Fruit fly (Drosophila melanogaster) whole organism, embryonic: ENCODE results near the gene in.

Source experiments
- Ada2b ChIP-seq: fragments of 200-800 bp; sonication (Bioruptor generic); IDR thresholded peaks from 2 replicates; pipeline ENCODE4 v1.3.6; 2022; ENCODE audit warnings: missing biosample characterization, missing genetic modification characterization
- Bteb2 ChIP-seq: fragments of 200-800 bp; sonication (Bioruptor generic); optimal IDR thresholded peaks from 2 replicates; lab custom pipeline; 2016; ENCODE audit warnings: missing biosample characterization, missing genetic modification characterization
- CG10147 ChIP-seq: fragments of 200-800 bp; sonication (Bioruptor generic); optimal IDR thresholded peaks from 2 replicates; lab custom pipeline; 2019; ENCODE audit warnings: missing biosample characterization, mild to moderate bottlenecking, missing genetic modification characterization, moderate library complexity
- CG1024 ChIP-seq: fragments of 200-800 bp; sonication (Bioruptor generic); IDR thresholded peaks from 2 replicates; pipeline ENCODE4 v1.3.6; 2022; ENCODE audit warnings: missing biosample characterization, missing genetic modification characterization
- CG10462 ChIP-seq: fragments of 200-800 bp; sonication (Bioruptor generic); optimal IDR thresholded peaks from 2 replicates; lab custom pipeline; 2016; ENCODE audit warnings: missing biosample characterization, missing genetic modification characterization
- CG11093 ChIP-seq: fragments of 200-800 bp; sonication (Bioruptor generic); IDR thresholded peaks from 3 replicates; pipeline ENCODE4 v1.3.6; 2022; ENCODE audit warnings: missing biosample characterization, missing genetic modification characterization
- CG11504 ChIP-seq: fragments of 200-800 bp; sonication (Bioruptor generic); optimal IDR thresholded peaks from 3 replicates; lab custom pipeline; 2019; ENCODE audit warnings: missing biosample characterization, mild to moderate bottlenecking, missing genetic modification characterization, moderate library complexity
- CG12219 ChIP-seq: fragments of 200-800 bp; sonication (Bioruptor generic); optimal IDR thresholded peaks from 3 replicates; lab custom pipeline; 2018; ENCODE audit warnings: missing biosample characterization, mild to moderate bottlenecking, missing genetic modification characterization
- CG13287 ChIP-seq: fragments of 200-800 bp; sonication (Bioruptor generic); IDR thresholded peaks from 2 replicates; pipeline ENCODE4 v1.3.6; 2022; ENCODE audit warnings: missing biosample characterization, missing genetic modification characterization; ENCODE audit not compliant: partially characterized antibody
- CG15011 ChIP-seq: fragments of 200-800 bp; sonication (Bioruptor generic); optimal IDR thresholded peaks from 3 replicates; lab custom pipeline; 2018; ENCODE audit warnings: missing biosample characterization, mild to moderate bottlenecking, missing genetic modification characterization
- CG15073 ChIP-seq: fragments of 200-800 bp; sonication (Bioruptor generic); optimal IDR thresholded peaks from 2 replicates; lab custom pipeline; 2016; ENCODE audit warnings: missing biosample characterization, missing genetic modification characterization
- CG15479 ChIP-seq: fragments of 200-800 bp; sonication (Bioruptor generic); optimal IDR thresholded peaks from 3 replicates; lab custom pipeline; 2019; ENCODE audit warnings: missing biosample characterization, mild to moderate bottlenecking, missing genetic modification characterization, moderate library complexity
- CG16779 ChIP-seq: fragments of 200-800 bp; sonication (Bioruptor generic); IDR thresholded peaks from 2 replicates; pipeline ENCODE4 v1.3.6; 2022; ENCODE audit warnings: missing biosample characterization, missing genetic modification characterization
- CG17359 ChIP-seq: fragments of 200-800 bp; sonication (Bioruptor generic); optimal IDR thresholded peaks from 3 replicates; lab custom pipeline; 2018; ENCODE audit warnings: missing biosample characterization, mild to moderate bottlenecking, missing genetic modification characterization, moderate library complexity
- CG17385 ChIP-seq: fragments of 200-800 bp; sonication (Bioruptor generic); optimal IDR thresholded peaks from 3 replicates; lab custom pipeline; 2018; ENCODE audit warnings: missing biosample characterization, mild to moderate bottlenecking, missing genetic modification characterization
- CG17912 ChIP-seq: fragments of 200-800 bp; sonication (Bioruptor generic); optimal IDR thresholded peaks from 2 replicates; lab custom pipeline; 2018; ENCODE audit warnings: missing biosample characterization, mild to moderate bottlenecking, missing genetic modification characterization
- CG2889 ChIP-seq: fragments of 200-800 bp; sonication (Bioruptor generic); IDR thresholded peaks from 3 replicates; pipeline ENCODE4 v1.3.6; 2022; ENCODE audit warnings: missing biosample characterization, missing genetic modification characterization
- CG33557 ChIP-seq: fragments of 200-800 bp; sonication (Bioruptor generic); optimal IDR thresholded peaks from 2 replicates; lab custom pipeline; 2019; ENCODE audit warnings: missing biosample characterization, mild to moderate bottlenecking, missing genetic modification characterization, moderate library complexity
- CG4854 ChIP-seq: fragments of 200-800 bp; sonication (Bioruptor generic); optimal IDR thresholded peaks from 2 replicates; lab custom pipeline; 2016; ENCODE audit warnings: missing biosample characterization, missing genetic modification characterization, inconsistent platforms
- CG5953 ChIP-seq: fragments of 200-800 bp; sonication (Bioruptor generic); IDR thresholded peaks from 2 replicates; pipeline ENCODE4 v1.3.6; 2022; ENCODE audit warnings: missing biosample characterization, missing genetic modification characterization
- CG7786 ChIP-seq: fragments of 200-800 bp; sonication (Bioruptor generic); optimal IDR thresholded peaks from 2 replicates; lab custom pipeline; 2016; ENCODE audit warnings: missing biosample characterization, missing genetic modification characterization
- CG9609 ChIP-seq: fragments of 200-800 bp; sonication (Bioruptor generic); optimal IDR thresholded peaks from 3 replicates; lab custom pipeline; 2016; ENCODE audit warnings: missing biosample characterization, missing genetic modification characterization
- D ChIP-seq, 2 experiments: fragments of 200-800 bp in 1 of 2; fragments of >200 bp in 1 of 2; sonication (Bioruptor generic) in 1 of 2; optimal IDR thresholded peaks; 2 replicates in 1 of 2; 3 replicates in 1 of 2; lab custom pipeline; 2017; ENCODE audit warnings: mild to moderate bottlenecking in 1 of 2, missing biosample characterization in 1 of 2, missing genetic modification characterization in 1 of 2, missing genetic modification reagents in 1 of 2
- D19A ChIP-seq: fragments of 200-800 bp; optimal IDR thresholded peaks from 3 replicates; lab custom pipeline; 2019; ENCODE audit warnings: missing biosample characterization, mild to moderate bottlenecking, missing genetic modification characterization, moderate library complexity
- Dad ChIP-seq: fragments of 200-800 bp; sonication (Bioruptor generic); optimal IDR thresholded peaks from 3 replicates; lab custom pipeline; 2016; ENCODE audit warnings: missing biosample characterization, missing genetic modification characterization
- E2f1 ChIP-seq: fragments of 200-800 bp; sonication (Bioruptor generic); IDR thresholded peaks from 2 replicates; pipeline ENCODE4 v1.3.6; 2022; ENCODE audit warnings: missing biosample characterization, missing genetic modification characterization
- Hmx ChIP-seq: fragments of 200-800 bp; sonication (Bioruptor generic); optimal IDR thresholded peaks from 2 replicates; lab custom pipeline; 2016; ENCODE audit warnings: missing biosample characterization, missing genetic modification characterization
- Kr ChIP-seq: fragments of 200-800 bp; sonication (Bioruptor generic); optimal IDR thresholded peaks from 2 replicates; lab custom pipeline; 2017; ENCODE audit warnings: missing biosample characterization, mild to moderate bottlenecking, missing genetic modification characterization
- Lim3 ChIP-seq: fragments of 200-800 bp; sonication (Bioruptor generic); IDR thresholded peaks from 2 replicates; pipeline ENCODE4 v1.3.6; 2022; ENCODE audit warnings: missing biosample characterization, missing genetic modification characterization
- NfI ChIP-seq: fragments of 200-800 bp; sonication (Bioruptor generic); optimal IDR thresholded peaks from 3 replicates; lab custom pipeline; 2018; ENCODE audit warnings: missing biosample characterization, mild to moderate bottlenecking, missing genetic modification characterization, moderate library complexity
- Rx ChIP-seq: fragments of 200-800 bp; sonication (Bioruptor generic); IDR thresholded peaks from 2 replicates; pipeline ENCODE4 v1.3.6; 2022; ENCODE audit warnings: missing biosample characterization, missing genetic modification characterization
- Xrp1 ChIP-seq: fragments of 200-800 bp; sonication (Bioruptor generic); IDR thresholded peaks from 2 replicates; pipeline ENCODE4 v1.3.6; 2022; ENCODE audit warnings: missing biosample characterization, missing genetic modification characterization
- ab ChIP-seq: fragments of 200-800 bp; sonication (Bioruptor generic); optimal IDR thresholded peaks from 2 replicates; lab custom pipeline; 2016; ENCODE audit warnings: missing biosample characterization, missing genetic modification characterization
- ase ChIP-seq: fragments of 200-800 bp; sonication (Bioruptor generic); IDR thresholded peaks from 3 replicates; pipeline ENCODE4 v1.3.6; 2022; ENCODE audit warnings: missing biosample characterization, missing genetic modification characterization
- cad ChIP-seq: fragments of >200 bp; optimal IDR thresholded peaks from 2 replicates; lab custom pipeline; 2017; ENCODE audit warnings: missing biosample characterization, missing genetic modification characterization
- croc ChIP-seq: fragments of 200-800 bp; sonication (Bioruptor generic); conservative IDR thresholded peaks from 3 replicates; pipeline ENCODE4 v1.3.6; 2022; ENCODE audit warnings: missing biosample characterization, missing genetic modification characterization
- dpn ChIP-seq, 2 experiments: fragments of 200-800 bp; sonication (Bioruptor generic); optimal IDR thresholded peaks; 3 replicates each; lab custom pipeline; 2016; ENCODE audit warnings: missing biosample characterization in 2 of 2, missing genetic modification characterization in 2 of 2
- ewg ChIP-seq: fragments of 200-800 bp; sonication (Bioruptor generic); optimal IDR thresholded peaks from 3 replicates; lab custom pipeline; 2017; ENCODE audit warnings: mild to moderate bottlenecking, missing biosample characterization, missing genetic modification reagents, missing genetic modification characterization
- fd3F ChIP-seq: fragments of 200-800 bp; sonication (Bioruptor generic); optimal IDR thresholded peaks from 2 replicates; lab custom pipeline; 2018; ENCODE audit warnings: missing biosample characterization, mild to moderate bottlenecking, missing genetic modification characterization, moderate library complexity
- ham ChIP-seq: fragments of 200-800 bp; sonication (Bioruptor generic); IDR thresholded peaks from 2 replicates; pipeline ENCODE4 v1.3.6; 2022; ENCODE audit warnings: missing biosample characterization, missing genetic modification characterization
- jigr1 ChIP-seq: fragments of 200-800 bp; sonication (Bioruptor generic); IDR thresholded peaks from 3 replicates; pipeline ENCODE4 v1.3.6; 2022; ENCODE audit warnings: missing biosample characterization, missing genetic modification characterization
- nerfin-1 ChIP-seq: fragments of 200-800 bp; sonication (Bioruptor generic); optimal IDR thresholded peaks from 3 replicates; lab custom pipeline; 2019; ENCODE audit warnings: missing biosample characterization, mild to moderate bottlenecking, missing genetic modification characterization, moderate library complexity
- pros ChIP-seq: fragments of 200-800 bp; sonication (Bioruptor generic); optimal IDR thresholded peaks from 3 replicates; lab custom pipeline; 2019; ENCODE audit warnings: missing biosample characterization, mild to moderate bottlenecking, missing genetic modification characterization, moderate library complexity
- row ChIP-seq: fragments of 200-800 bp; sonication (Bioruptor generic); IDR thresholded peaks from 3 replicates; pipeline ENCODE4 v1.3.6; 2022; ENCODE audit warnings: missing biosample characterization, missing genetic modification characterization
- ssp ChIP-seq: fragments of 200-800 bp; sonication (Bioruptor generic); IDR thresholded peaks from 2 replicates; pipeline ENCODE4 v1.3.6; 2022; ENCODE audit warnings: missing biosample characterization, missing genetic modification characterization
- tio ChIP-seq: fragments of 200-800 bp; sonication (Bioruptor generic); optimal IDR thresholded peaks from 2 replicates; lab custom pipeline; 2017; ENCODE audit warnings: missing biosample characterization, missing genetic modification characterization, inconsistent platforms
- zfh1 ChIP-seq: fragments of 200-800 bp; sonication (Bioruptor generic); IDR thresholded peaks from 3 replicates; pipeline ENCODE4 v1.3.6; 2022; ENCODE audit warnings: missing biosample characterization, missing genetic modification characterization

in gene

DNA sequence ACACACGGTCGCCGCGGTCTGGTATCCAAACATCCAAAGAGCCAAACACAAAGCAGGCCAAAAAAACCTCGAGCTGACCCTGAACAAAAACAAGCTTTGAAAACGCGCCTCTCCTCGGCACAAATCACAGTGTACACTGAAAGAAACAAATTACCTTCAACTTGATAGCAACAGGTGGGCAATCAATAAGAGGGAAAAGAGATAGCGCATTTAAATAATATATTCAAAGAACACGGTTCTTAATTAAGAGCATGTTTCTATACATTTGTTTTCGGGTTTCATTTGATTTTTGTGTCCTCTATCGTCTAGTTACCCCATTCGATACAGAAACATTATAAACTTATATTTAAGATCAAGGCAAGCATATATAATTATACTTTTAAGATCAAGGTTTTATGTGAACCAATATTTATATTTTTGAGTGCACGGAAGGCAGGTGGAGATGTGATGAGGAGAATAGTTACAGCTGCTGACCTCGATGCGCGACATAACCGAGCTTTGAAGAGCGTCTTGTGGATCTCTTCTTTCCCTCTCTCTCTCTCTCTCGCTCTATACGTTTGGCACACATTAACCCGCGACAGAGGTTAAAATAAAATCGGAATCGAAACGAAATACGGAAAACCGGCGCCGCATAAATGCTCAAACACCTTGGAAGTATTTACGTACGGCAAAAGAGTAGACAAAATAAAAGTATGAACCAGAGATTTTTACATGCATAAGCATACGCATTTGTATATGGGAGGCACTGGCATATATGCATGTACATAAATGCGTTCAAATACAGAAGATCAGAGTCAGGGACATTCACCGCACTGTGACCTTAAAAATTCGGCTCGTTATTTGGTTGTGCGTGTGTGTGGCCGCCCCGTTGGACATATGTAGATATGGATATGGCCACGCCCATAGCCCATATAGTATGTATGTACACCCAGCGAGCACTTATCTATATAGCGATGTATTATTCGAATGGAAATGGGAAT lies 31.5 kb downstream of the in start (continued):
- TF ChIP-seq D (optimal IDR thresholded peaks at IDR 0.05; lab: Kevin White, UChicago) (no peak), D (GFP tag; optimal IDR thresholded peaks at IDR 0.05; lab: Kevin White, UChicago) (peak; percentile 77), CG17359 (tag; lab: Kevin White, UChicago) (peak; percentile 87), nerfin-1 (tag; lab: Kevin White, UChicago) (peak; percentile 84), CG15073 (GFP tag; lab: Kevin White, UChicago) (no peak), Rx (GFP tag; lab: Robert Waterston, UW) (peak; percentile 48; the same call in 1 of the 2 replicates), CG1024 (GFP tag; lab: Robert Waterston, UW) (0 out of 2 replicates have a peak, but pooled peaks have one; percentile 17), D19A (tag; lab: Kevin White, UChicago) (peak; percentile 84), CG13287 (GFP tag; lab: Robert Waterston, UW) (peak; percentile 18; the same call in 1 of the 2 replicates), CG10147 (GFP tag; lab: Kevin White, UChicago) (peak; percentile 81), row (peak; percentile 82), ewg (peak; percentile 71), CG17912 (GFP tag; lab: Kevin White, UChicago) (no peak), ab (GFP tag; lab: Kevin White, UChicago) (peak; percentile 62), Bteb2 (GFP tag; lab: Kevin White, UChicago) (peak; percentile 71), pros (GFP tag; lab: Kevin White, UChicago) (no peak), CG2889 (GFP tag; lab: Robert Waterston, UW) (peak; percentile 33; the same call in 1 of the 3 replicates), CG9609 (GFP tag; lab: Kevin White, UChicago) (peak; percentile 72), zfh1 (GFP tag; lab: Robert Waterston, UW) (peak; percentile 64; the same call in 1 of the 3 replicates), Lim3 (0 out of 2 replicates have a peak, but pooled peaks have one; percentile 15), CG12219 (GFP tag; lab: Kevin White, UChicago) (peak; percentile 85), CG33557 (GFP tag; lab: Kevin White, UChicago) (peak; percentile 67), CG11093 (peak; percentile 71; the same call in 2 of the 3 replicates), CG16779 (GFP tag; lab: Robert Waterston, UW) (no peak), CG11504 (tag; lab: Kevin White, UChicago) (peak; percentile 92), ham (GFP tag; lab: Robert Waterston, UW) (peak; percentile 42; the same call in 1 of the 2 replicates), CG5953 (GFP tag; lab: Robert Waterston, UW) (no peak; the same call in 1 of the 2 replicates), NfI (GFP tag; lab: Kevin White, UChicago) (peak; percentile 87), dpn (GFP tag; optimal IDR thresholded peaks at IDR 0.05; lab: Kevin White, UChicago) (peak; percentile 77 to 84), jigr1 (GFP tag; lab: Robert Waterston, UW) (peak; percentile 48; the same call in 1 of the 3 replicates), CG15011 (peak; percentile 70), CG4854 (GFP tag; lab: Kevin White, UChicago) (peak; percentile 75), Ada2b (GFP tag; lab: Robert Waterston, UW) (peak; percentile 72), fd3F (peak; percentile 86), tio (peak; percentile 88), croc (GFP tag; lab: Robert Waterston, UW) (peak; percentile 36; the same call in 2 of the 3 replicates), cad (no peak), CG17385 (peak; percentile 86), CG10462 (GFP tag; lab: Kevin White, UChicago) (peak; percentile 76), Dad (GFP tag; lab: Kevin White, UChicago) (peak; percentile 61), Kr (GFP tag; lab: Kevin White, UChicago) (no peak), ase (peak; percentile 79), CG15479 (GFP tag; lab: Kevin White, UChicago) (no peak), Xrp1 (GFP tag; lab: Robert Waterston, UW) (peak; percentile 61), Hmx (peak; percentile 69), CG7786 (GFP tag; lab: Kevin White, UChicago) (peak; percentile 63), E2f1 (GFP tag; lab: Robert Waterston, UW) (peak; percentile 78), ssp (GFP tag; lab: Robert Waterston, UW) (peak; percentile 63)
